Fruit fly (Drosophila melanogaster) whole organism, embryonic: ENCODE data around the gene CG42792.

Source experiments
- ATbp ChIP-seq: fragments of 200-800 bp; sonication (Bioruptor generic); optimal IDR thresholded peaks from 2 replicates; lab custom pipeline; 2017; ENCODE audit warnings: missing biosample characterization, mild to moderate bottlenecking, missing genetic modification characterization, missing genetic modification reagents
- Antp ChIP-seq: fragments of 200-800 bp; sonication (Bioruptor generic); optimal IDR thresholded peaks from 3 replicates; lab custom pipeline; 2016; ENCODE audit warnings: missing biosample characterization, missing genetic modification characterization
- Bgb ChIP-seq: fragments of 200-800 bp; sonication (Bioruptor generic); IDR thresholded peaks from 2 replicates; pipeline ENCODE4 v1.3.6; 2022; ENCODE audit warnings: missing biosample characterization, missing genetic modification characterization; ENCODE audit not compliant: partially characterized antibody
- BtbVII ChIP-seq: fragments of 200-800 bp; sonication (Bioruptor generic); optimal IDR thresholded peaks from 3 replicates; lab custom pipeline; 2017; ENCODE audit warnings: missing biosample characterization, mild to moderate bottlenecking, missing genetic modification characterization
- CG12236 ChIP-seq: fragments of 200-800 bp; sonication (Bioruptor generic); optimal IDR thresholded peaks from 2 replicates; lab custom pipeline; 2016; ENCODE audit warnings: missing biosample characterization, missing genetic modification characterization
- CG12744 ChIP-seq: fragments of 200-800 bp; sonication (Bioruptor generic); optimal IDR thresholded peaks from 2 replicates; lab custom pipeline; 2016; ENCODE audit warnings: missing biosample characterization, missing genetic modification characterization
- CG12769 ChIP-seq: fragments of 200-800 bp; sonication (Bioruptor generic); optimal IDR thresholded peaks from 2 replicates; lab custom pipeline; 2019; ENCODE audit warnings: missing biosample characterization, mild to moderate bottlenecking, missing genetic modification characterization, moderate library complexity
- CG14441 ChIP-seq: fragments of 200-800 bp; sonication (Bioruptor generic); IDR thresholded peaks from 2 replicates; pipeline ENCODE4 v1.3.6; 2022; ENCODE audit warnings: missing biosample characterization, missing genetic modification characterization
- CG15514 ChIP-seq: fragments of 200-800 bp; sonication (Bioruptor generic); optimal IDR thresholded peaks from 3 replicates; lab custom pipeline; 2017; ENCODE audit warnings: missing biosample characterization, missing genetic modification characterization, mild to moderate bottlenecking, moderate library complexity, missing genetic modification reagents
- CG15601 ChIP-seq: fragments of 200-800 bp; sonication (Bioruptor generic); optimal IDR thresholded peaks from 3 replicates; lab custom pipeline; 2019; ENCODE audit warnings: missing biosample characterization, mild to moderate bottlenecking, missing genetic modification characterization, moderate library complexity
- CG17385 ChIP-seq: fragments of 200-800 bp; sonication (Bioruptor generic); optimal IDR thresholded peaks from 3 replicates; lab custom pipeline; 2018; ENCODE audit warnings: missing biosample characterization, mild to moderate bottlenecking, missing genetic modification characterization
- CG17912 ChIP-seq: fragments of 200-800 bp; sonication (Bioruptor generic); optimal IDR thresholded peaks from 2 replicates; lab custom pipeline; 2018; ENCODE audit warnings: missing biosample characterization, mild to moderate bottlenecking, missing genetic modification characterization
- CG18476 ChIP-seq: fragments of 200-800 bp; sonication (Bioruptor generic); optimal IDR thresholded peaks from 2 replicates; lab custom pipeline; 2016; ENCODE audit warnings: missing biosample characterization, mild to moderate bottlenecking, missing genetic modification characterization
- CG18599 ChIP-seq: fragments of 200-800 bp; sonication (Bioruptor generic); optimal IDR thresholded peaks from 3 replicates; lab custom pipeline; 2017; ENCODE audit warnings: missing biosample characterization, missing genetic modification characterization, mild to moderate bottlenecking, moderate library complexity, missing genetic modification reagents
- CG3163 ChIP-seq: fragments of 200-800 bp; sonication (Bioruptor generic); optimal IDR thresholded peaks from 3 replicates; lab custom pipeline; 2016; ENCODE audit warnings: missing biosample characterization, missing genetic modification characterization
- CG34422 ChIP-seq: fragments of 200-800 bp; sonication (Bioruptor generic); IDR thresholded peaks from 3 replicates; pipeline ENCODE4 v1.3.6; 2022; ENCODE audit warnings: missing biosample characterization, missing genetic modification characterization
- CG4282 ChIP-seq: fragments of 200-800 bp; sonication (Bioruptor generic); optimal IDR thresholded peaks from 2 replicates; lab custom pipeline; 2016; ENCODE audit warnings: missing biosample characterization, missing genetic modification characterization
- CG4360 ChIP-seq: fragments of 200-800 bp; sonication (Bioruptor generic); IDR thresholded peaks from 2 replicates; pipeline ENCODE4 v1.3.6; 2022; ENCODE audit warnings: missing biosample characterization, missing genetic modification characterization
- CG4617 ChIP-seq: fragments of 200-800 bp; sonication (Bioruptor generic); optimal IDR thresholded peaks from 3 replicates; lab custom pipeline; 2016; ENCODE audit warnings: missing biosample characterization, missing genetic modification characterization, borderline replicate concordance
- CG8924 ChIP-seq: fragments of 200-800 bp; optimal IDR thresholded peaks from 3 replicates; lab custom pipeline; 2019; ENCODE audit warnings: missing biosample characterization, mild to moderate bottlenecking, missing genetic modification characterization, moderate library complexity
- CG9609 ChIP-seq: fragments of 200-800 bp; sonication (Bioruptor generic); optimal IDR thresholded peaks from 3 replicates; lab custom pipeline; 2016; ENCODE audit warnings: missing biosample characterization, missing genetic modification characterization
- Dfd ChIP-seq, 2 experiments: fragments of >200 bp; optimal IDR thresholded peaks; 2 replicates each; lab custom pipeline; 2017; ENCODE audit warnings: missing biosample characterization in 2 of 2, missing genetic modification characterization in 2 of 2
- ERR ChIP-seq: fragments of 200-800 bp; sonication (Bioruptor generic); optimal IDR thresholded peaks from 2 replicates; lab custom pipeline; 2016; ENCODE audit warnings: missing biosample characterization, missing genetic modification characterization
- Fer1 ChIP-seq: fragments of 200-800 bp; sonication (Bioruptor generic); optimal IDR thresholded peaks from 2 replicates; lab custom pipeline; 2017; ENCODE audit warnings: missing biosample characterization, mild to moderate bottlenecking, missing genetic modification characterization
- Fer2 ChIP-seq: fragments of 200-800 bp; sonication (Bioruptor generic); optimal IDR thresholded peaks from 2 replicates; lab custom pipeline; 2018; ENCODE audit warnings: missing biosample characterization, mild to moderate bottlenecking, missing genetic modification characterization, moderate library complexity
- Hand ChIP-seq: fragments of 200-800 bp; sonication (Bioruptor generic); optimal IDR thresholded peaks from 2 replicates; lab custom pipeline; 2017; ENCODE audit warnings: mild to moderate bottlenecking, missing biosample characterization, missing genetic modification reagents, missing genetic modification characterization
- Myb ChIP-seq: fragments of 200-800 bp; sonication (Bioruptor generic); optimal IDR thresholded peaks from 2 replicates; lab custom pipeline; 2016; ENCODE audit warnings: missing biosample characterization, missing genetic modification characterization
- Side ChIP-seq: fragments of 200-800 bp; sonication (Bioruptor generic); optimal IDR thresholded peaks from 2 replicates; lab custom pipeline; 2016; ENCODE audit warnings: missing biosample characterization, missing genetic modification characterization
- Stat92E ChIP-seq, 3 experiments: fragments of >200 bp in 2 of 3; fragments of 200-800 bp in 1 of 3; sonication (Bioruptor generic) in 1 of 3; optimal IDR thresholded peaks; 2 replicates each; lab custom pipeline; 2017 to 2019; ENCODE audit warnings: missing biosample characterization in 3 of 3, missing genetic modification characterization in 3 of 3, mild to moderate bottlenecking in 1 of 3, moderate library complexity in 1 of 3
- Taf1 ChIP-seq: fragments of 200-800 bp; sonication (Bioruptor generic); IDR thresholded peaks from 2 replicates; pipeline ENCODE4 v1.3.6; 2022; ENCODE audit warnings: missing biosample characterization, missing genetic modification characterization
- Xbp1 ChIP-seq: fragments of 200-800 bp; sonication (Bioruptor generic); optimal IDR thresholded peaks from 3 replicates; lab custom pipeline; 2016; ENCODE audit warnings: missing biosample characterization, mild to moderate bottlenecking, missing genetic modification characterization
- bigmax ChIP-seq: fragments of 200-800 bp; sonication (Bioruptor generic); optimal IDR thresholded peaks from 2 replicates; lab custom pipeline; 2018; ENCODE audit warnings: missing biosample characterization, mild to moderate bottlenecking, missing genetic modification characterization
- cad ChIP-seq: fragments of >200 bp; optimal IDR thresholded peaks from 2 replicates; lab custom pipeline; 2017; ENCODE audit warnings: missing biosample characterization, missing genetic modification characterization
- cg ChIP-seq: fragments of 200-800 bp; sonication (Bioruptor generic); optimal IDR thresholded peaks from 3 replicates; lab custom pipeline; 2019; ENCODE audit warnings: missing biosample characterization, mild to moderate bottlenecking, missing genetic modification characterization, moderate library complexity
- corto ChIP-seq: fragments of 200-800 bp; sonication (Bioruptor generic); optimal IDR thresholded peaks from 2 replicates; lab custom pipeline; 2016; ENCODE audit warnings: missing biosample characterization, mild to moderate bottlenecking, missing genetic modification characterization, moderate library complexity
- crol ChIP-seq: fragments of 200-800 bp; sonication (Bioruptor generic); IDR thresholded peaks from 2 replicates; pipeline ENCODE4 v1.3.6; 2022; ENCODE audit warnings: missing biosample characterization, missing genetic modification characterization
- en ChIP-seq: fragments of 200-800 bp; sonication (Bioruptor generic); optimal IDR thresholded peaks from 2 replicates; lab custom pipeline; 2016; ENCODE audit warnings: missing biosample characterization, missing genetic modification characterization
- ewg ChIP-seq: fragments of 200-800 bp; sonication (Bioruptor generic); optimal IDR thresholded peaks from 3 replicates; lab custom pipeline; 2017; ENCODE audit warnings: mild to moderate bottlenecking, missing biosample characterization, missing genetic modification reagents, missing genetic modification characterization
- fd3F ChIP-seq: fragments of 200-800 bp; sonication (Bioruptor generic); optimal IDR thresholded peaks from 2 replicates; lab custom pipeline; 2018; ENCODE audit warnings: missing biosample characterization, mild to moderate bottlenecking, missing genetic modification characterization, moderate library complexity
- fru ChIP-seq: fragments of >200 bp; optimal IDR thresholded peaks from 2 replicates; lab custom pipeline; 2017
- gem ChIP-seq: fragments of 200-800 bp; sonication (Bioruptor generic); optimal IDR thresholded peaks from 2 replicates; lab custom pipeline; 2019; ENCODE audit warnings: missing biosample characterization, mild to moderate bottlenecking, missing genetic modification characterization, moderate library complexity
- hkb ChIP-seq, 2 experiments: fragments of 200-800 bp in 1 of 2; fragments of >200 bp in 1 of 2; sonication (Bioruptor generic) in 1 of 2; IDR thresholded peaks in 1 of 2; optimal IDR thresholded peaks in 1 of 2; 2 replicates each; pipeline versions ENCODE4 v1.3.6 to Lab custom; 2017 to 2022; ENCODE audit warnings: missing biosample characterization in 1 of 2, missing genetic modification characterization in 1 of 2
- jing ChIP-seq: fragments of 200-800 bp; sonication (Bioruptor generic); optimal IDR thresholded peaks from 2 replicates; lab custom pipeline; 2018; ENCODE audit warnings: missing biosample characterization, mild to moderate bottlenecking, missing genetic modification characterization
- jumu ChIP-seq: fragments of 200-800 bp; sonication (Bioruptor generic); optimal IDR thresholded peaks from 3 replicates; lab custom pipeline; 2016; ENCODE audit warnings: missing biosample characterization, missing genetic modification characterization
- lov ChIP-seq, 2 experiments: fragments of 200-800 bp in 1 of 2; fragments of >200 bp in 1 of 2; sonication (Bioruptor generic) in 1 of 2; IDR thresholded peaks in 1 of 2; optimal IDR thresholded peaks in 1 of 2; 2 replicates in 1 of 2; 3 replicates in 1 of 2; pipeline versions ENCODE4 v1.3.6 to Lab custom; 2017 to 2022; ENCODE audit warnings: missing biosample characterization in 1 of 2, missing genetic modification characterization in 1 of 2
- tna ChIP-seq: fragments of 200-800 bp; sonication (Bioruptor generic); IDR thresholded peaks from 2 replicates; pipeline ENCODE4 v1.3.6; 2022; ENCODE audit warnings: missing biosample characterization, missing genetic modification characterization; ENCODE audit not compliant: partially characterized antibody
- yki ChIP-seq: fragments of >200 bp; optimal IDR thresholded peaks from 3 replicates; lab custom pipeline; 2018
- zf30C ChIP-seq: fragments of 200-800 bp; sonication (Bioruptor generic); optimal IDR thresholded peaks from 3 replicates; lab custom pipeline; 2018; ENCODE audit warnings: missing biosample characterization, mild to moderate bottlenecking, missing genetic modification characterization

The CG42792 gene

dm6 chr2L:15910937-15911590 is 45.8 kb upstream of the CG42792 start (continued):
- TF ChIP-seq CG18476 (peak; percentile 92), ERR (GFP tag; lab: Kevin White, UChicago) (peak; percentile 87), ewg (GFP tag; lab: Kevin White, UChicago) (peak; percentile 94), yki (lab: Kevin White, UChicago) (no peak), Hand (GFP tag; lab: Kevin White, UChicago) (peak; percentile 77), jing (peak; percentile 97), zf30C (no peak), CG15514 (peak; percentile 82), CG34422 (GFP tag; lab: Robert Waterston, UW) (peak; percentile 96), Bgb (GFP tag; lab: Robert Waterston, UW) (0 out of 2 replicates have a peak, but pooled peaks have one; percentile 44), Side (peak; percentile 95), Xbp1 (GFP tag; lab: Kevin White, UChicago) (peak; percentile 96), fru (lab: Kevin White, UChicago) (no peak), CG8924 (peak; percentile 96), Antp (GFP tag; lab: Kevin White, UChicago) (peak; percentile 95), bigmax (no peak), Stat92E (GFP tag; optimal IDR thresholded peaks at IDR 0.05; lab: Kevin White, UChicago) (peak in 1 of 3 experiments; percentile 82), CG17912 (GFP tag; lab: Kevin White, UChicago) (peak; percentile 85), CG4282 (GFP tag; lab: Kevin White, UChicago) (peak; percentile 90), ATbp (GFP tag; lab: Kevin White, UChicago) (peak; percentile 96), CG17385 (GFP tag; lab: Kevin White, UChicago) (peak; percentile 94), cg (GFP tag; lab: Kevin White, UChicago) (peak; percentile 54), Fer2 (tag; lab: Kevin White, UChicago) (peak; percentile 87), tna (no peak; the same call in 1 of the 2 replicates), CG4360 (GFP tag; lab: Robert Waterston, UW) (peak; percentile 44), fd3F (peak; percentile 95), CG14441 (GFP tag; lab: Robert Waterston, UW) (peak; percentile 96), cad (GFP tag; lab: Kevin White, UChicago) (no peak), BtbVII (peak; percentile 91), gem (tag; lab: Kevin White, UChicago) (peak; percentile 98), CG12744 (GFP tag; lab: Kevin White, UChicago) (peak; percentile 95), CG12769 (peak; percentile 99), CG18599 (GFP tag; lab: Kevin White, UChicago) (peak; percentile 94), hkb (optimal IDR thresholded peaks at IDR 0.05; lab: Kevin White, UChicago) (no peak), hkb (GFP tag; IDR thresholded peaks at IDR 0.05; lab: Robert Waterston, UW) (peak; percentile 98), lov (optimal IDR thresholded peaks at IDR 0.05; lab: Kevin White, UChicago) (no peak), lov (GFP tag; IDR thresholded peaks at IDR 0.05; lab: Robert Waterston, UW) (peak; percentile 87; the same call in 2 of the 3 replicates), Fer1 (peak; percentile 93), Taf1 (GFP tag; lab: Robert Waterston, UW) (peak; percentile 89), jumu (peak; percentile 96), en (GFP tag; lab: Kevin White, UChicago) (peak; percentile 94), CG4617 (GFP tag; lab: Kevin White, UChicago) (peak; percentile 84), CG3163 (GFP tag; lab: Kevin White, UChicago) (peak; percentile 79), crol (GFP tag; lab: Robert Waterston, UW) (peak; percentile 8; the same call in 1 of the 2 replicates), Myb (peak; percentile 85), CG12236 (GFP tag; lab: Kevin White, UChicago) (peak; percentile 91), CG15601 (peak; percentile 95), Dfd (GFP tag; optimal IDR thresholded peaks at IDR 0.05; lab: Kevin White, UChicago) (no peak), corto (GFP tag; lab: Kevin White, UChicago) (peak; percentile 88), CG9609 (GFP tag; lab: Kevin White, UChicago) (peak; percentile 94)
